Worm (Caenorhabditis elegans) whole organism, L1 larva: ENCODE results near the gene C56E6.4.

Experiments used
- C04F5.9 ChIP-seq: sonication (generic microtip); optimal IDR thresholded peaks from 2 replicates; lab custom pipeline; 2016; ENCODE audit warnings: missing genetic modification characterization, missing compliant biosample characterization
- C16A3.4 ChIP-seq: fragments of 150-350 bp; optimal IDR thresholded peaks from 2 replicates; lab custom pipeline; 2014; ENCODE audit warnings: missing biosample characterization, missing genetic modification characterization
- C34B4.2 ChIP-seq: sonication (generic microtip); optimal IDR thresholded peaks from 2 replicates; lab custom pipeline; 2017; ENCODE audit warnings: mild to moderate bottlenecking, missing genetic modification characterization, missing compliant biosample characterization
- F16B12.6 ChIP-seq: fragments of 150-350 bp; optimal IDR thresholded peaks from 2 replicates; lab custom pipeline; 2014; ENCODE audit warnings: missing biosample characterization, missing genetic modification characterization
- Y116A8C.19 ChIP-seq: sonication (generic microtip); optimal IDR thresholded peaks from 2 replicates; lab custom pipeline; 2016; ENCODE audit warnings: missing compliant biosample characterization, missing genetic modification characterization, borderline replicate concordance
- aly-2 ChIP-seq: fragments of 150-350 bp; optimal IDR thresholded peaks from 2 replicates; lab custom pipeline; 2014; ENCODE audit warnings: missing biosample characterization, missing genetic modification characterization
- ama-1 ChIP-seq: fragments of 150-350 bp; optimal IDR thresholded peaks from 2 replicates; lab custom pipeline; 2014
- blmp-1 ChIP-seq: fragments of 150-350 bp; optimal IDR thresholded peaks from 2 replicates; lab custom pipeline; 2014; ENCODE audit warnings: missing biosample characterization, missing genetic modification characterization
- ceh-8 ChIP-seq: fragments of 200-800 bp; sonication (Bioruptor generic); optimal IDR thresholded peaks from 2 replicates; lab custom pipeline; 2018; ENCODE audit warnings: mild to moderate bottlenecking, missing genetic modification characterization, moderate library complexity, missing compliant biosample characterization
- dpl-1 ChIP-seq, 3 experiments: fragments of 150-350 bp in 2 of 3; sonication (generic microtip) in 1 of 3; optimal IDR thresholded peaks; 2 replicates each; lab custom pipeline; 2014 to 2017; ENCODE audit warnings: missing biosample characterization in 3 of 3, missing genetic modification characterization in 3 of 3, missing genetic modification reagents in 3 of 3
- dsc-1 ChIP-seq: sonication (generic microtip); optimal IDR thresholded peaks from 2 replicates; lab custom pipeline; 2016; ENCODE audit warnings: mild to moderate bottlenecking, missing genetic modification characterization, missing compliant biosample characterization
- efl-1 ChIP-seq, 4 experiments: fragments of 150-350 bp; optimal IDR thresholded peaks in 3 of 4; peaks in 1 of 4; 1 replicate in 1 of 4; 2 replicates in 3 of 4; lab custom pipeline; 2014; ENCODE audit warnings: missing biosample characterization in 2 of 4, missing genetic modification characterization in 2 of 4, missing genetic modification reagents in 2 of 4
- efl-3 ChIP-seq: fragments of 200-800 bp; sonication (Bioruptor generic); optimal IDR thresholded peaks from 2 replicates; lab custom pipeline; 2018; ENCODE audit warnings: mild to moderate bottlenecking, missing genetic modification characterization, missing compliant biosample characterization
- egl-27 ChIP-seq, 2 experiments: fragments of 150-350 bp in 1 of 2; sonication (generic microtip); optimal IDR thresholded peaks; 3 replicates each; lab custom pipeline; 2017 to 2018; ENCODE audit warnings: missing biosample characterization in 2 of 2, missing genetic modification characterization in 2 of 2, missing genetic modification reagents in 2 of 2
- elt-3 ChIP-seq, 6 experiments: fragments of 150-350 bp in 1 of 6; sonication (generic microtip); optimal IDR thresholded peaks; 2 replicates each; lab custom pipeline; 2017 to 2018; ENCODE audit warnings: missing biosample characterization in 6 of 6, missing genetic modification characterization in 6 of 6, inconsistent platforms in 1 of 6
- ets-5 ChIP-seq: fragments of 200-800 bp; sonication (Bioruptor generic); IDR thresholded peaks from 2 replicates; pipeline ENCODE4 v1.3.6; 2022; ENCODE audit warnings: missing genetic modification characterization, missing compliant biosample characterization
- fkh-10 ChIP-seq: sonication (generic microtip); optimal IDR thresholded peaks from 2 replicates; lab custom pipeline; 2017; ENCODE audit warnings: missing biosample characterization, missing genetic modification reagents, missing genetic modification characterization
- grh-1 ChIP-seq: fragments of 200-800 bp; sonication (Bioruptor generic); IDR thresholded peaks from 2 replicates; pipeline ENCODE4 v1.3.6; 2022; ENCODE audit warnings: missing genetic modification reagents, missing genetic modification characterization, missing compliant biosample characterization
- hlh-17 ChIP-seq: fragments of 200-800 bp; sonication (Bioruptor generic); optimal IDR thresholded peaks from 2 replicates; lab custom pipeline; 2018; ENCODE audit warnings: missing genetic modification characterization, mild to moderate bottlenecking, missing compliant biosample characterization, moderate library complexity, borderline replicate concordance
- hlh-4 ChIP-seq: sonication (generic microtip); optimal IDR thresholded peaks from 2 replicates; lab custom pipeline; 2016; ENCODE audit warnings: mild to moderate bottlenecking, missing genetic modification characterization, missing compliant biosample characterization
- irx-1 ChIP-seq: sonication (generic microtip); optimal IDR thresholded peaks from 2 replicates; lab custom pipeline; 2016; ENCODE audit warnings: missing genetic modification characterization, missing compliant biosample characterization
- isw-1 ChIP-seq: fragments of 200-800 bp; sonication (Bioruptor generic); IDR thresholded peaks from 2 replicates; pipeline ENCODE4 v1.3.6; 2022; ENCODE audit warnings: missing genetic modification characterization, missing compliant biosample characterization
- lin-13 ChIP-seq: fragments of 150-350 bp; optimal IDR thresholded peaks from 2 replicates; lab custom pipeline; 2014; ENCODE audit warnings: missing biosample characterization, missing genetic modification reagents, missing genetic modification characterization
- lin-14 ChIP-seq: fragments of 200-800 bp; sonication (Bioruptor generic); optimal IDR thresholded peaks from 2 replicates; lab custom pipeline; 2018; ENCODE audit warnings: mild to moderate bottlenecking, missing genetic modification characterization, moderate library complexity, missing compliant biosample characterization
- lin-15B ChIP-seq: fragments of 150-350 bp; sonication (generic microtip); optimal IDR thresholded peaks from 3 replicates; lab custom pipeline; 2014; ENCODE audit warnings: missing biosample characterization, missing genetic modification characterization
- lin-35 ChIP-seq, 2 experiments: fragments of 150-350 bp; optimal IDR thresholded peaks; 2 replicates each; lab custom pipeline; 2014; ENCODE audit warnings: missing biosample characterization in 2 of 2, missing genetic modification characterization in 2 of 2, missing genetic modification reagents in 2 of 2
- lin-39 ChIP-seq: fragments of 150-350 bp; optimal IDR thresholded peaks from 2 replicates; lab custom pipeline; 2014; ENCODE audit warnings: missing biosample characterization, missing genetic modification reagents, missing genetic modification characterization
- mep-1 ChIP-seq: fragments of 150-350 bp; optimal IDR thresholded peaks from 2 replicates; lab custom pipeline; 2014; ENCODE audit warnings: missing biosample characterization, missing genetic modification characterization
- nhr-19 ChIP-seq: fragments of 200-800 bp; sonication (Bioruptor generic); conservative IDR thresholded peaks from 2 replicates; pipeline ENCODE4 v1.3.6; 2022; ENCODE audit warnings: missing genetic modification characterization, missing compliant biosample characterization
- nhr-237 ChIP-seq: fragments of 150-350 bp; optimal IDR thresholded peaks from 2 replicates; lab custom pipeline; 2014; ENCODE audit warnings: missing biosample characterization, missing genetic modification characterization
- nhr-28 ChIP-seq: fragments of 150-350 bp; optimal IDR thresholded peaks from 2 replicates; lab custom pipeline; 2014; ENCODE audit warnings: missing biosample characterization, missing genetic modification characterization
- pax-3 ChIP-seq: fragments of 200-800 bp; sonication (Bioruptor generic); optimal IDR thresholded peaks from 2 replicates; lab custom pipeline; 2018; ENCODE audit warnings: mild to moderate bottlenecking, missing genetic modification characterization, moderate library complexity, missing compliant biosample characterization
- skn-1 ChIP-seq: fragments of 150-350 bp; optimal IDR thresholded peaks from 2 replicates; lab custom pipeline; 2014; ENCODE audit warnings: missing biosample characterization, missing genetic modification characterization
- sox-4 ChIP-seq: sonication (generic microtip); optimal IDR thresholded peaks from 2 replicates; lab custom pipeline; 2016; ENCODE audit warnings: missing genetic modification characterization, missing compliant biosample characterization
- sup-37 ChIP-seq: fragments of 200-800 bp; sonication (Bioruptor generic); optimal IDR thresholded peaks from 2 replicates; lab custom pipeline; 2018; ENCODE audit warnings: mild to moderate bottlenecking, missing genetic modification characterization, missing compliant biosample characterization
- tbx-2 ChIP-seq: sonication (generic microtip); optimal IDR thresholded peaks from 2 replicates; lab custom pipeline; 2016; ENCODE audit warnings: missing genetic modification characterization, missing compliant biosample characterization
- unc-130 ChIP-seq: fragments of 150-350 bp; optimal IDR thresholded peaks from 2 replicates; lab custom pipeline; 2017; ENCODE audit warnings: missing biosample characterization, missing genetic modification characterization, inconsistent platforms
- unc-30 ChIP-seq: sonication (generic microtip); optimal IDR thresholded peaks from 2 replicates; lab custom pipeline; 2017; ENCODE audit warnings: missing biosample characterization, missing genetic modification characterization
- unc-86 ChIP-seq: sonication (generic microtip); optimal IDR thresholded peaks from 2 replicates; lab custom pipeline; 2016; ENCODE audit warnings: missing genetic modification characterization, missing compliant biosample characterization
- zip-4 ChIP-seq: fragments of 200-800 bp; sonication (Bioruptor generic); optimal IDR thresholded peaks from 2 replicates; lab custom pipeline; 2018; ENCODE audit warnings: mild to moderate bottlenecking, missing genetic modification characterization, moderate library complexity, missing compliant biosample characterization
- ztf-4 ChIP-seq: fragments of 150-350 bp; optimal IDR thresholded peaks from 2 replicates; lab custom pipeline; 2014; ENCODE audit warnings: missing biosample characterization, missing genetic modification characterization

Gene C56E6.4

ce11 chrII:6528629-6529028 is at the start of gene C56E6.4:
C56E6.4 (minus strand) TSS chrII:6528729.
- TF ChIP-seq nhr-237 (tag; lab: Kevin White, UChicago) (no peak), efl-1 (optimal IDR thresholded peaks at IDR 0.05; lab: Kevin White, UChicago) (no peak), efl-1 (GFP tag; optimal IDR thresholded peaks at IDR 0.05 in 1 of 2; lab: Kevin White, UChicago) (no peak), nhr-19 (GFP tag; lab: Robert Waterston, UW) (no peak), isw-1 (GFP tag; lab: Robert Waterston, UW) (no peak), ztf-4 (tag; lab: Kevin White, UChicago) (no peak), ama-1 (lab: Kevin White, UChicago) (no peak)

DNA sequence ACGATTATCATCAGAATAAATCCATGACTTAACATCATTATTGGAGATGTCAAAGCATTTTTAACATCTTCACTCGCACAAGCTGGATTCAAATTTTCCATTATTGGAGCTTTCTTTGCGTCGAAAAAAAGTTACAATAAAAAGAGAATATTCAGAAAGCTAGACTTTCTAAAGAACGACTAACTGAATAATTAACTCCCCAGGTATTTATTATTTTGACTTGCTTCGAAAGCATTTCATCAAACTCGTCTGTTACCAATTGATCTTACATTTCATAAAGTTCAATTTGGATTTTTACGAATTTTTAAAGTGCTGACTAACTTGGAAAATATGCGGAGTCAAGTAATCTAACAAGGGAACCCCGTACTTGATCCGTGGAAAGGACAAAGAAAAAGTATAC is 47.1 kb upstream of the C56E6.4 start, which contains the start of gene sra-29:
TSS of gene sra-29 (minus strand) at position 101 of the 400 bp plus-strand sequence.
- TF ChIP-seq unc-30 (tag; lab: Kevin White, UChicago) (no peak), C04F5.9 (tag; lab: Kevin White, UChicago) (no peak), ceh-8 (no peak), zip-4 (GFP tag; lab: Kevin White, UChicago) (no peak), unc-130 (tag; lab: Kevin White, UChicago) (no peak), grh-1 (GFP tag; lab: Robert Waterston, UW) (no peak), skn-1 (no peak), sox-4 (tag; lab: Kevin White, UChicago) (no peak), pax-3 (no peak), elt-3 (tag; optimal IDR thresholded peaks at IDR 0.05; lab: Kevin White, UChicago) (no peak), fkh-10 (GFP tag; lab: Kevin White, UChicago) (no peak), F16B12.6 (no peak)

DNA sequence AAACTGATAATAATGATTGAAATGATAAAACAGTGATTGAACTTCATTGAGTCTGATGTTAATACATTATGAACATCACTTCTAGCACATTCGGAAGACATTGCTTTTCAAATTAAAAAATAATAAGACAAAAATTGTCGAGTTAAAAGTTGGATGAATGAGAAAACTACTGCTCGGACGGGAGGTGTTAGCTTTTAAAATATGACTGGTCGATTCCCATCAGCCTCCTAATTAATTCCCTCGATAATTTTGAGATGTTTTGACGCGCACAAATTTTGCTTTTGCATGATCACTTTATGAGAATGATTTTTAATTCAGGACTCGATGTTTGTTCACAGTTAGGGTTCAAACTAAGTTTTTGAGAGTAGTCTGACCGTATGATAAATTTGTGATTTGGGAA is 45.1 kb upstream of the C56E6.4 start, which contains the start of gene sra-28:
TSS of gene sra-28 (minus strand) at position 101 of the 400 bp plus-strand sequence.
- TF ChIP-seq tbx-2 (tag; lab: Kevin White, UChicago) (no peak), nhr-28 (tag; lab: Kevin White, UChicago) (no peak), hlh-17 (GFP tag; lab: Kevin White, UChicago) (no peak), C16A3.4 (tag; lab: Kevin White, UChicago) (no peak)

DNA sequence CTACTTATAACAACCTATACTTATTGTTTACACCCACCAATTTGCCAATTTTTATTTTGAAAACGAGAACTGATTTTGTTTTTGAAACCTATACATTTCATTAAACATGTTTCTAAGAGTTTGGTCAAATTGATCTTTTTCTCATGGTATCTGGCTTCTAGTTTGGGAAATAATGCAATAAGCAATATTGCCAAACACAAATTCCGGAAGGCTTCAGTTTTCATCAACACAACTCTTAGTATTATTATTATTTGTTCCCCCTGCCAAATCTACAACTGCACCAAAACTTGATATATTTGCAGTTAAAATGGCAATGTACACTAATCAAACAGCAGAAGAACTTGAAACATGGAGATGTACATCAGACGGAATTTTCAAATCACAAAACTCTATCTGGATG is 40.2 kb upstream of the C56E6.4 start, which contains the start of gene sra-27:
TSS of gene sra-27 (plus strand) at position 301 of the 400 bp plus-strand sequence.
- TF ChIP-seq egl-27 (tag; optimal IDR thresholded peaks at IDR 0.05; lab: Kevin White, UChicago) (no peak), unc-130 (tag; lab: Kevin White, UChicago) (no peak), mep-1 (tag; lab: Kevin White, UChicago) (no peak), grh-1 (GFP tag; lab: Robert Waterston, UW) (no peak), ets-5 (GFP tag; lab: Robert Waterston, UW) (no peak), blmp-1 (tag; lab: Kevin White, UChicago) (no peak), hlh-4 (no peak), ceh-8 (no peak)

- no peak for TF ChIP-seq lin-35 (GFP tag; optimal IDR thresholded peaks at IDR 0.05; lab: Kevin White, UChicago)
- peak; percentile 58 for TF ChIP-seq blmp-1 (tag; lab: Kevin White, UChicago)
- TF ChIP-seq aly-2 (tag; lab: Kevin White, UChicago), result no peak
Observed at ce11 chrII:6566628-6567180, 38.2 kb upstream of the C56E6.4 start, which contains the start of the genes F18C5.5 and F18C5.9. F18C5.5 (minus strand) TSS chrII:6566728. F18C5.9 (plus strand) TSS chrII:6567130.

- no peak for TF ChIP-seq irx-1 (tag; lab: Kevin White, UChicago)
- TF ChIP-seq efl-3 (GFP tag; lab: Kevin White, UChicago), result no peak
- TF ChIP-seq sup-37 (GFP tag; lab: Kevin White, UChicago), result no peak
- TF ChIP-seq tbx-2 (tag; lab: Kevin White, UChicago), result peak; percentile 15
- no peak for TF ChIP-seq unc-86 (tag; lab: Kevin White, UChicago)
- TF ChIP-seq lin-15B (tag; lab: Kevin White, UChicago), result no peak
- no peak for TF ChIP-seq grh-1 (GFP tag; lab: Robert Waterston, UW)
- no peak for TF ChIP-seq Y116A8C.19 (tag; lab: Kevin White, UChicago)
- no peak for TF ChIP-seq lin-39 (tag; lab: Kevin White, UChicago)
- no peak for TF ChIP-seq lin-14
- TF ChIP-seq C34B4.2 (tag; lab: Kevin White, UChicago), result no peak
- TF ChIP-seq efl-1 (optimal IDR thresholded peaks at IDR 0.05; lab: Kevin White, UChicago), result peak; percentile 20 to 38
- peak in 1 of 2 experiments; percentile 94 for TF ChIP-seq efl-1 (GFP tag; optimal IDR thresholded peaks at IDR 0.05 in 1 of 2; lab: Kevin White, UChicago)
- TF ChIP-seq dpl-1 (GFP tag; optimal IDR thresholded peaks at IDR 0.05; lab: Kevin White, UChicago), result peak in 2 of 3 experiments; percentile 17 to 25
- TF ChIP-seq lin-13 (GFP tag; lab: Kevin White, UChicago), result no peak
- TF ChIP-seq dsc-1, result peak; percentile 34
- TF ChIP-seq aly-2 (tag; lab: Kevin White, UChicago), result no peak
Observed at ce11 chrII:6565077-6565476, 36.5 kb upstream of the C56E6.4 start, which contains the start of gene mpz-3. mpz-3 (minus strand) TSS chrII:6565396.
